Worm (Caenorhabditis elegans) whole organism, early embryonic: ENCODE measurements around the gene C46C11.3.

ENCODE experiments used
- ama-1 ChIP-seq: fragments of 150-350 bp; optimal IDR thresholded peaks from 2 replicates; lab custom pipeline; 2014
- sea-1 ChIP-seq: fragments of 200-800 bp; sonication (Bioruptor generic); conservative IDR thresholded peaks from 2 replicates; pipeline ENCODE4 v1.3.6; 2022; ENCODE audit warnings: missing genetic modification characterization, missing compliant biosample characterization

DNA sequence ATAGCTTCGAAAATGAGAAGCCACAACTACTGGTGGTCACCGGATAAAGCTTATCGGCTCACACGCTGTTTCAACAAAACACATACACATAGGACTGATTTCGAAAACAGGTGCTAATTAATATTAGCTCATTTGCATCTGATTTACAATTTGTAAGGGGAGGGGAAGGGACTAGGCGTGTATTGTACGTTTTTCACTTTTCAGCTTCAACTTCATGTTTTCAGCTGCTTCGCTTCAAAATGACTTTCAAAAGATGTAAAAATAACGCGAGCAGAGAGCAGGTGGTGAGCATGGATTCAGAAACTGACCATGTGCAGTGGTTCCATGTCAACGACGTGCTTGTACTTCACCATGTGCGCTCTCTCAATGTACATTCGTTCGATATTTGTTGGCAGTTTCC lies 21.1 kb upstream of the C46C11.3 start:
- no peak for TF ChIP-seq ama-1 (lab: Kevin White, UChicago)
- TF ChIP-seq sea-1 (GFP tag; lab: Robert Waterston, UW), result no peak
